Fruit fly (Drosophila melanogaster): ENCODE results near the gene CG7488.

CG7488 gene

DNA sequence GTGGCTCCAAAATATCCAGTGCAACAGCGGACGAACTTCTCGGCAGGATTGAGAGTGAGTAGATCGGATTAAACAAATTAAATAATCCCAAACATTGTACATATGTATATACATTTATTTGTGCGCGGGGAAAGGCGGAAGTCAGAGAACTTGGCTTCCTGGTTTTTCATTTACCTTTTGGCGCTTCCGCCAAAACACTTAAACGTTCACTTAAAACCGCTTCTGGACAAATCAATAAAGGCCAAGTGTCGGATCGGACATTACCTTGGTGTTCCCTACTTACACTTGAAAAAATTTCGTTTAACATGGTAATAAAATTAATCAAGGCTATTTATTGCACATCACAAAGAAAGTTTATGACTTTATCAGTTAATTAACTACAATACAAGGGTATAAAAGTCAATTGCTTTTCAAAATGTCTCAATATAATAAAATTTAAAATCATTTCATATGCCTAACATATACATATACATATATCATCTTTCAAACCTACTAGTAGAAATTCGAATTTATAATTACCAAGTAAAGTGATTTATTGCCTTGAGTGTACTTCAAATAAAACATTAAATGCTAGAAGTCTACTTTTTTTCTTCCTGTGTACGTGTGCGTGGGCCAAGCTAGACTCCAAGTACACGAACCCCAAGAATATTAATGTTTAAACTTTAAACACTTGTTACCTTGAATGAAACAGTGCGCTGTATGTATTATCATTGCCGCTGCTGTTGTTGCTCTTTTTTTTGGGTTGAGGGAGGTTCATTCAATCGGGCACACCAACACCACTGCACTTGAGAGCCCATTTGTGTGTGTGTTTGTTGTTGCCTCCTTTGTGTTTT lies 13.9 kb upstream of the CG7488 start (continued):
- TF ChIP-seq Sry-δ (GFP tag; optimal IDR thresholded peaks at IDR 0.05): no peak
- peak; percentile 11 for TF ChIP-seq gcm2 (GFP tag; optimal IDR thresholded peaks at IDR 0.05)
- TF ChIP-seq CG10366 (GFP tag; IDR thresholded peaks at IDR 0.05): no peak
- peak; percentile 23 for TF ChIP-seq CG1529 (GFP tag; optimal IDR thresholded peaks at IDR 0.05)
- no peak for TF ChIP-seq HLHmδ (GFP tag; optimal IDR thresholded peaks at IDR 0.05)
- peak; percentile 45 for TF ChIP-seq E2f1 (GFP tag; IDR thresholded peaks at IDR 0.05)
- no peak for TF ChIP-seq corto (GFP tag; optimal IDR thresholded peaks at IDR 0.05)
- TF ChIP-seq nau (GFP tag; optimal IDR thresholded peaks at IDR 0.05): peak; percentile 9
- peak; percentile 43; the same call in 1 of the 3 replicates for TF ChIP-seq CG7357 (GFP tag; IDR thresholded peaks at IDR 0.05)
- no peak for TF ChIP-seq CG4328 (GFP tag; optimal IDR thresholded peaks at IDR 0.05)
- TF ChIP-seq Ets65A (GFP tag): peak; percentile 18
- TF ChIP-seq z (GFP tag; IDR thresholded peaks at IDR 0.05): no peak
- peak; percentile 19 for TF ChIP-seq scrt (GFP tag; optimal IDR thresholded peaks at IDR 0.05)
- TF ChIP-seq unc-4 (GFP tag; IDR thresholded peaks at IDR 0.05; ENCODE audit: partially characterized antibody): no peak
- TF ChIP-seq az2 (GFP tag; optimal IDR thresholded peaks at IDR 0.05): peak; percentile 64
- peak; percentile 43 for TF ChIP-seq CG3838 (GFP tag; optimal IDR thresholded peaks at IDR 0.05)
- peak; percentile 82 for TF ChIP-seq nmo (GFP tag; optimal IDR thresholded peaks at IDR 0.05)
- no peak for TF ChIP-seq ap (GFP tag; IDR thresholded peaks at IDR 0.05)
- TF ChIP-seq caup (GFP tag; optimal IDR thresholded peaks at IDR 0.05; ENCODE audit: severe bottlenecking): peak; percentile 27
- TF ChIP-seq jigr1 (GFP tag; IDR thresholded peaks at IDR 0.05): no peak
- peak; percentile 70 for TF ChIP-seq CG15011 (GFP tag; optimal IDR thresholded peaks at IDR 0.05)
- no peak for TF ChIP-seq psq (GFP tag; optimal IDR thresholded peaks at IDR 0.05)
- TF ChIP-seq pho (GFP tag; optimal IDR thresholded peaks at IDR 0.05): no peak
- peak; percentile 57 for TF ChIP-seq CG12219 (GFP tag; optimal IDR thresholded peaks at IDR 0.05)
- TF ChIP-seq en (GFP tag; optimal IDR thresholded peaks at IDR 0.05): no peak
- no peak for TF ChIP-seq CG7372 (GFP tag; IDR thresholded peaks at IDR 0.05)
- no peak for TF ChIP-seq BEAF-32 (GFP tag; optimal IDR thresholded peaks at IDR 0.05)
- no peak for TF ChIP-seq GATAe (GFP tag; conservative IDR thresholded peaks at IDR 0.05)
- TF ChIP-seq CG13775 (GFP tag; optimal IDR thresholded peaks at IDR 0.05): peak; percentile 60
- TF ChIP-seq br (optimal IDR thresholded peaks at IDR 0.05): no peak
- TF ChIP-seq wek (GFP tag; optimal IDR thresholded peaks at IDR 0.05): no peak

DNA sequence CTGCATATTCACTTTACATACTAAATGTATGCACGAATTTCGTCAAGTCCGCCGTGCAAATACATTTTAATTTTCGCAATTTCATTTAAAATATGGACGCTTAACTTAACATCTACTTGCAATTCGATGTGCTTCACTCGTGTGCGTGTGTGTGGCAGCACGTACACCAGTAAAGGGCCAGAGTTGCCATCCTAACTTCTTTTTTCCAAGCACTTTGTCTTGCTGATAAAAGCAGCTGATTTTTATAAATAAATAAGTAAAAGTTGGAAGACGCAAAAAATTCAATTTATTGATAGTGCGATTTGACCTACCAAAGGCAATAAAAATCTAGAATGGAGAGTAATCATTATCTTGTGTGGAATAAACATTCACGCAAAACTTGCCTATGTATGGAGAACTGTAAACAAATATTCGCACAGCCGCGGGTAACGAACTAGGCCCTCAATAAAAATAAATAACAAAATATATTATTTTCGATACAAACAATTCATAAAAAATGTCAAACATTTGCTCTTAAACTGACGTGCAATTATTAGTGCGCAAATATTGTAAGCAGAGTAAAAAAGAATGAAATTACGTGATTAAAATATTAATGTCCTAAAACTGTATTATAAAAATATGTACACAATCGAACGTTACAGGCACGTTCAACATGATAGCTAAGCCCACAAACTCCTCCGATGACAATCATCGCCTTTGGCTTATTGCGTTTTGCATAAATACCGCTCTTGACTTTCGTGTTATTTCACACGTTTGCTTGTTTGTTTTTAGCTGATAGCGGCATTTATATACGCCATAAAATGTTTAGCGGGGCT lies 13.0 kb upstream of the CG7488 start:
- TF ChIP-seq Poxn (GFP tag; IDR thresholded peaks at IDR 0.05): 0 out of 2 replicates have a peak, but pooled peaks have one; percentile 6
- TF ChIP-seq CG1647 (GFP tag; optimal IDR thresholded peaks at IDR 0.05): no peak
- TF ChIP-seq Mes4 (GFP tag; optimal IDR thresholded peaks at IDR 0.05): no peak
- no peak for TF ChIP-seq kah (GFP tag; optimal IDR thresholded peaks at IDR 0.05)
- TF ChIP-seq CG10366 (GFP tag; IDR thresholded peaks at IDR 0.05): peak; percentile 67
- peak; percentile 80 for TF ChIP-seq CG17385 (GFP tag; optimal IDR thresholded peaks at IDR 0.05)
- TF ChIP-seq aop (GFP tag; IDR thresholded peaks at IDR 0.05): no peak
- 0 out of 2 replicates have a peak, but pooled peaks have one; percentile 7 for TF ChIP-seq sens-2 (GFP tag; IDR thresholded peaks at IDR 0.05)
- TF ChIP-seq Ravus (GFP tag; IDR thresholded peaks at IDR 0.05): no peak; the same call in 1 of the 2 replicates
- no peak for TF ChIP-seq exex (tag; optimal IDR thresholded peaks at IDR 0.05)
- TF ChIP-seq CG15514 (GFP tag; optimal IDR thresholded peaks at IDR 0.05): peak; percentile 59
- TF ChIP-seq CG7556 (GFP tag; optimal IDR thresholded peaks at IDR 0.05): peak; percentile 75
- TF ChIP-seq Meics (GFP tag; optimal IDR thresholded peaks at IDR 0.05): peak; percentile 86
- TF ChIP-seq CG14667 (GFP tag; IDR thresholded peaks at IDR 0.05): peak; percentile 35; the same call in 1 of the 2 replicates
- TF ChIP-seq CG15073 (GFP tag; optimal IDR thresholded peaks at IDR 0.05): no peak
- no peak for TF ChIP-seq CG4404 (GFP tag; IDR thresholded peaks at IDR 0.05)
- no peak for TF ChIP-seq repo (GFP tag; optimal IDR thresholded peaks at IDR 0.05)
- TF ChIP-seq corto (GFP tag; optimal IDR thresholded peaks at IDR 0.05): peak; percentile 10
- peak; percentile 71 for TF ChIP-seq cwo (GFP tag; optimal IDR thresholded peaks at IDR 0.05)
- 0 out of 2 replicates have a peak, but pooled peaks have one; percentile 25 for TF ChIP-seq bbx (GFP tag; IDR thresholded peaks at IDR 0.05; ENCODE audit: partially characterized antibody)

Measured in whole organism, embryonic.